Fruit fly (Drosophila melanogaster) ovary, adult (tissue): ENCODE measurements around the gene CG6118.

ENCODE experiments used
- CG17801 ChIP-seq: fragments of 200-800 bp; optimal IDR thresholded peaks from 2 replicates; lab custom pipeline; 2019; ENCODE audit warnings: missing biosample characterization, mild to moderate bottlenecking, missing genetic modification characterization, moderate library complexity; ENCODE audit not compliant: partially characterized antibody

The CG6118 gene

dm6 chr3R:15448657-15449056 lies 14.1 kb upstream of the CG6118 start:
- no peak for TF ChIP-seq CG17801 (GFP tag; lab: Kevin White, UChicago)

dm6 chr3R:15447791-15448190 lies 13.3 kb upstream of the CG6118 start:
- no peak for TF ChIP-seq CG17801 (GFP tag; lab: Kevin White, UChicago)

- TF ChIP-seq CG17801 (GFP tag; lab: Kevin White, UChicago): no peak
Observed at dm6 chr3R:15446149-15446548, 11.6 kb upstream of the CG6118 start.

- TF ChIP-seq CG17801 (GFP tag; lab: Kevin White, UChicago): no peak
Observed at dm6 chr3R:15439669-15440068, 5.1 kb upstream of the CG6118 start, which contains the start of gene Act88F. TSS of gene Act88F (plus strand) at chr3R:15439969.

dm6 chr3R:15437458-15438414 lies 3.2 kb upstream of the CG6118 start:
- TF ChIP-seq CG17801 (GFP tag; lab: Kevin White, UChicago): no peak

DNA sequence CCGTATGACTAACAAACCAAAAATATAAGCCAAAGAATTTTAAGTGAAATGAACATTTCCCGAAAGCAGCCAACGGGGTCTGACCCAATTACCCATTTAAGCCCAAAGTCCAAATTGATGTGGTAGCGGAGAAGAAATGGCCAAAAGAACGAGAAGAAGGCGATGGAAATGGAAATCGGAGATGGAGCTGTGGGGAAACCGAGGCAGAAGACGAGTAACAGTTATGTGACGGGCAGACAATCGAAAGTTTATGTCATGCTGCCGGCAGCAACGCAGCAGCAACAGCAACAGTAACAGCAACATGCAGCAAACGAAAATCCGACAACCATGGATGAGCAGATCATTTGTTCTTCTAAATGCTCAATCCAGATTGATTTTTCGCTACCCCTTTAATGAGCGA lies 2.3 kb upstream of the CG6118 start:
- no peak for TF ChIP-seq CG17801 (GFP tag; lab: Kevin White, UChicago)

dm6 chr3R:15433340-15433945 lies 1.1 kb downstream of the CG6118 start:
- TF ChIP-seq CG17801 (GFP tag; lab: Kevin White, UChicago): no peak

DNA sequence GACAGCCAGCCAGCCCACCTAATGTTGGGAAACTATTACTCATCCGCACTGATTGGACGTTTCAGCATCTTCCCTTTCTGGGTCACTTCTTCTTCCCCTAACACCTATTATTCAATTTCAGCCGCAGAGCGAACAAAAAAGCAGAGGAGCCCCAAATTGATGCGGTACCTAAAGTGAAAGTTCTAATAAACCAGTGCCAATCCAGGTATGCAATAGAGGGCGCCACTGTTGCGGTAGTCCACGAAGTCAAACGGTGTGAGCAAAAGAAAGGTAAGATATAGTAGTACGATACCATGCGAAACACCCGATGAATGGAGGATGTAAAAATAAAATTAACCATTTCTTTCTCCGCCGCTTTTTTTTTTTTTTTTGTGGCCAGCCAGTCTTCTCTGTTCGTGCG lies 3.4 kb downstream of the CG6118 start:
- TF ChIP-seq CG17801 (GFP tag; lab: Kevin White, UChicago): no peak

DNA sequence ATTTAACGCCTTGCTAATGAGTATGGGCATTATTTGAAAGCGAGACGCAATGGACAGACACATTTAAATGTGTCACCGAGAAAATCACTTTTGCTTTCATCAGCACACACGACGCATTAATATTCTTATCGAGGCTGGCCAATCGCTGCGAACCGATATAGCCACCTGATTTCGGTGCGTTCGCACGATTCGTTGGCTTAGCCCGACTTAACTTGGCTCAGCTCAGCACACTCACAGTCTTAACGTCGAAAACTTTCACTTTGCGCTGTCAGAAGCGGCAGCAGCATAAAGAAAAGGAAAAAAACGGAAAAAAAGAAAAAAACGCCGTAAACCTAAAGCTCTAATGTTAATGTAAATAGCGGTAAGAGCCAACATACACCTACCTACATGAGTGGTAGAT lies 4.2 kb downstream of the CG6118 start:
- TF ChIP-seq CG17801 (GFP tag; lab: Kevin White, UChicago): no peak

DNA sequence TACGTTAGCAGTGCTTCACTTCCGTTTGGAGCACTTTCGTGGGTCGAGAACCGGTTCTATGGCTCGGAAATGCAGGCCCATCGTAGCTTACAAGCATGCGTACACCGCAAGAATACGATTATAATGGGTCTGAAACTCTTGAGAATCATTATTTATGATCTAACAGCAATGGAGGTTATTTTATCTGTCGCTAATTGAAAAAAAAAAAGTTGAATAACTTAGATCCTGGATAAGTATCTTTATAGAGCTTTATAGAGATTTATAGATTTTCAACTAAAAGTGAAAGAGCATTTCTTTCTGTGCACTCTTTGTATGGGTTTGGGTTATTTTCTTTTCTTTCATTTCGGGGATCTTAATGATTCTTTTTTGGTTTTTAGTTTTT lies 6.7 kb downstream of the CG6118 start:
- TF ChIP-seq CG17801 (GFP tag; lab: Kevin White, UChicago): no peak

- no peak for TF ChIP-seq CG17801 (GFP tag; lab: Kevin White, UChicago)
Observed at dm6 chr3R:15427199-15427817, 7.2 kb downstream of the CG6118 start.

- no peak for TF ChIP-seq CG17801 (GFP tag; lab: Kevin White, UChicago)
Observed at dm6 chr3R:15425638-15426487, 8.7 kb downstream of the CG6118 start.

DNA sequence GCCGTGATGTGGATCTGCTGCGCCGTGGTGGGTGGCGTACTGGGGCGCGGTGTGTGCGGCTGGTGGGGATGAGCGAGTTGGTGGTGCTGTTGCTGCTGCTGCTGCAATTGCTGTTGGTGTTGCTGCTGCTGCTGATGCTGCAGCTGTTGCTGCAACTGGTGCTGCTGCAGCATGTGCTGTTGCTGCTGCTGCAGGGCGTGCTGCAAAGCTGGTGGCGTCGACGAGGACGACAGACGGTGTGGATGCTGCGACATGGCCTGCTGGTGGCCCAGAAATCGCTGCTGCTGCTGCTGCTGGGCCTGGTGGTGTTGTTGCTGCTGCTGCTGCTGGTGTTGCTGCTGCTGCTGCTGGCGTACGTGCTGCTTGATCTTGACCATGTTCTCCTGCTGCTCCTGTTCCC lies 10.4 kb downstream of the CG6118 start:
- no peak for TF ChIP-seq CG17801 (GFP tag; lab: Kevin White, UChicago)

- TF ChIP-seq CG17801 (GFP tag; lab: Kevin White, UChicago): no peak
Observed at dm6 chr3R:15420375-15420931, 14.1 kb downstream of the CG6118 start.
